Fruit fly (Drosophila melanogaster): ENCODE results near the gene indra.
A peak's percentile ranks its signal among the peaks of the same experiment; 100 is the strongest.

Gene indra

dm6 chr3L:1342133-1342580 lies at the start of gene indra:
Gene indra, minus strand, starts transcription at chr3L:1342403.
- peak; percentile 43 for TF ChIP-seq fkh (GFP tag; optimal IDR thresholded peaks at IDR 0.05)
- TF ChIP-seq topi (GFP tag; optimal IDR thresholded peaks at IDR 0.05), result no peak
- peak; percentile 7 for TF ChIP-seq CG11762 (GFP tag; optimal IDR thresholded peaks at IDR 0.05; ENCODE audit: insufficient read depth)
- TF ChIP-seq cyc (GFP tag; optimal IDR thresholded peaks at IDR 0.05), result peak; percentile 66
- TF ChIP-seq Sox14 (GFP tag; optimal IDR thresholded peaks at IDR 0.05), result peak; percentile 66
- no peak for TF ChIP-seq Lpt (GFP tag; optimal IDR thresholded peaks at IDR 0.05)
- TF ChIP-seq CG11902 (GFP tag; optimal IDR thresholded peaks at IDR 0.05), result peak; percentile 47
- no peak for TF ChIP-seq fd59A (GFP tag; optimal IDR thresholded peaks at IDR 0.05)
- peak; percentile 77 for TF ChIP-seq CG31627 (GFP tag; optimal IDR thresholded peaks at IDR 0.05)
- TF ChIP-seq CG8119 (GFP tag; IDR thresholded peaks at IDR 0.05), result 0 out of 3 replicates have a peak, but pooled peaks have one; percentile 28
- TF ChIP-seq CG11294 (GFP tag; IDR thresholded peaks at IDR 0.05), result 0 out of 2 replicates have a peak, but pooled peaks have one; percentile 36
- TF ChIP-seq CG8632 (GFP tag; optimal IDR thresholded peaks at IDR 0.05), result no peak
- no peak for TF ChIP-seq dsx (GFP tag; optimal IDR thresholded peaks at IDR 0.05; ENCODE audit: poor library complexity, severe bottlenecking)
- peak; percentile 38 for TF ChIP-seq Sox15 (GFP tag; optimal IDR thresholded peaks at IDR 0.05)
- TF ChIP-seq CG6163 (GFP tag; IDR thresholded peaks at IDR 0.05), result peak; percentile 48; the same call in 1 of the 3 replicates
- peak; percentile 46 for TF ChIP-seq CG6792 (GFP tag; optimal IDR thresholded peaks at IDR 0.05)
- TF ChIP-seq esn (GFP tag; optimal IDR thresholded peaks at IDR 0.05), result peak; percentile 76
- TF ChIP-seq Eip78C (GFP tag), result peak; percentile 71
- TF ChIP-seq svp (GFP tag), result peak; percentile 70
- peak; percentile 48; the same call in 2 of the 3 replicates for TF ChIP-seq eg (GFP tag; IDR thresholded peaks at IDR 0.05)
- TF ChIP-seq Ets96B (tag; optimal IDR thresholded peaks at IDR 0.05), result peak; percentile 47
- TF ChIP-seq fd85E (GFP tag; optimal IDR thresholded peaks at IDR 0.05), result no peak
- 0 out of 2 replicates have a peak, but pooled peaks have one; percentile 26 for TF ChIP-seq Gug (GFP tag; IDR thresholded peaks at IDR 0.05)
- no peak for TF ChIP-seq spab (GFP tag; optimal IDR thresholded peaks at IDR 0.05)
- TF ChIP-seq lz (GFP tag; optimal IDR thresholded peaks at IDR 0.05), result peak; percentile 64
- peak; percentile 49 for TF ChIP-seq CG3032 (tag; optimal IDR thresholded peaks at IDR 0.05)
- peak; percentile 94 for TF ChIP-seq vri (GFP tag; optimal IDR thresholded peaks at IDR 0.05)
- TF ChIP-seq ss (GFP tag; optimal IDR thresholded peaks at IDR 0.05), result peak in 1 of 2 experiments; percentile 11

DNA sequence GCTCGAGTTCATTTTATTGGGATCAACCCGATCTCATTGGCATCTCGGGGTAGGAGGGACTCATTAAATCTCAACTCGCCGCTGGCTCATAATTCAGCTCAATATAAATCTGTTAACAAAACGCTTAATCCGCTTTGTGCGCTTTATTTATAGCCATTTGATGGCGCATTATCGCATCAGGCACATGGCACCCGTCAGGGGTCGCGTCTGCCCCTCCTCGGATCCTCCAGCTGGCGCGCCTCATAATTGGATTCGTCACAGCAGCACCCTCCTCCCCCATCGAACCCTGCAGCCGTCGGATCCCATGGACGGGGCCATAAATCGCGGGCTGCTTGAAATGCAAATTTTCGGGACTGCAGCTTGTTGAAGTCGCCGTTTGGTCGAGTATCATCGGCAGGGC lies 48.2 kb upstream of the indra start:
- TF ChIP-seq net (GFP tag; optimal IDR thresholded peaks at IDR 0.05) (no peak), Eip78C (GFP tag) (peak; percentile 4), CG6163 (GFP tag; IDR thresholded peaks at IDR 0.05) (0 out of 3 replicates have a peak, but pooled peaks have one; percentile 24), vri (GFP tag; optimal IDR thresholded peaks at IDR 0.05) (peak; percentile 47), CG7368 (GFP tag; optimal IDR thresholded peaks at IDR 0.05) (no peak)

- TF ChIP-seq fd59A (GFP tag; optimal IDR thresholded peaks at IDR 0.05) (no peak), CG4318 (GFP tag; optimal IDR thresholded peaks at IDR 0.05) (no peak), cyc (GFP tag; optimal IDR thresholded peaks at IDR 0.05) (no peak), CG6792 (GFP tag; optimal IDR thresholded peaks at IDR 0.05) (no peak), CG10631 (GFP tag; optimal IDR thresholded peaks at IDR 0.05) (peak; percentile 11), eg (GFP tag; IDR thresholded peaks at IDR 0.05) (no peak), CG34406 (GFP tag; optimal IDR thresholded peaks at IDR 0.05) (no peak), CG7368 (GFP tag; optimal IDR thresholded peaks at IDR 0.05) (no peak), Sox14 (GFP tag; optimal IDR thresholded peaks at IDR 0.05) (no peak), Eip75B (GFP tag; optimal IDR thresholded peaks at IDR 0.05) (no peak), acj6 (GFP tag; optimal IDR thresholded peaks at IDR 0.05) (peak; percentile 13), Hr4 (GFP tag; optimal IDR thresholded peaks at IDR 0.05) (no peak), ss (GFP tag; optimal IDR thresholded peaks at IDR 0.05) (no peak), dsx (GFP tag; optimal IDR thresholded peaks at IDR 0.05; ENCODE audit: poor library complexity, severe bottlenecking) (no peak), Hr38 (GFP tag; optimal IDR thresholded peaks at IDR 0.05) (no peak), fkh (GFP tag; optimal IDR thresholded peaks at IDR 0.05) (no peak), svp (GFP tag) (peak; percentile 88), CG10669 (GFP tag; optimal IDR thresholded peaks at IDR 0.05) (no peak), Eip78C (GFP tag) (peak; percentile 80), pdm3 (GFP tag; optimal IDR thresholded peaks at IDR 0.05) (peak; percentile 18), CG1621 (tag; optimal IDR thresholded peaks at IDR 0.05) (no peak), topi (GFP tag; optimal IDR thresholded peaks at IDR 0.05) (peak; percentile 26), CG8319 (GFP tag; optimal IDR thresholded peaks at IDR 0.05) (no peak), Met (GFP tag; optimal IDR thresholded peaks at IDR 0.05) (peak; percentile 34), CG6854 (GFP tag; optimal IDR thresholded peaks at IDR 0.05) (no peak), vri (GFP tag; optimal IDR thresholded peaks at IDR 0.05) (peak; percentile 14), fd85E (GFP tag; optimal IDR thresholded peaks at IDR 0.05) (no peak), CG8119 (GFP tag; IDR thresholded peaks at IDR 0.05) (no peak), salr (GFP tag; optimal IDR thresholded peaks at IDR 0.05) (no peak), CG3919 (GFP tag; optimal IDR thresholded peaks at IDR 0.05) (no peak), Hr39 (GFP tag; optimal IDR thresholded peaks at IDR 0.05) (peak; percentile 54), CG11294 (GFP tag; IDR thresholded peaks at IDR 0.05) (no peak), Gug (GFP tag; IDR thresholded peaks at IDR 0.05) (no peak)
Measured at dm6 chr3L:1388862-1389261, 46.7 kb upstream of the indra start.

Data from whole organism, prepupa.